Worm (Caenorhabditis elegans): ENCODE results near the gene E04F6.6.
A peak's percentile ranks its signal among the peaks of the same experiment; 100 is the strongest.

Gene E04F6.6

ce11 chrII:7225864-7226522 lies 26.6 kb upstream of the E04F6.6 start, which contains the start of gene clh-3:
TSS of gene clh-3 (minus strand) at chrII:7225914.
- TF ChIP-seq ztf-11 (tag; optimal IDR thresholded peaks at IDR 0.05) (no peak), elt-2 (tag; optimal IDR thresholded peaks at IDR 0.05) (no peak), vab-15 (tag; optimal IDR thresholded peaks at IDR 0.05) (no peak), nhr-12 (tag; optimal IDR thresholded peaks at IDR 0.05) (no peak), nhr-28 (tag; optimal IDR thresholded peaks at IDR 0.05) (no peak), C34B4.2 (tag; optimal IDR thresholded peaks at IDR 0.05) (no peak)

- TF ChIP-seq nhr-47 (tag; optimal IDR thresholded peaks at IDR 0.05) (no peak), jun-1 (tag; optimal IDR thresholded peaks at IDR 0.05) (no peak), mab-9 (GFP tag; IDR thresholded peaks at IDR 0.05) (no peak), ama-1 (optimal IDR thresholded peaks at IDR 0.05) (no peak)
Observed at ce11 chrII:7224074-7224473, 24.7 kb upstream of the E04F6.6 start.

- TF ChIP-seq snu-23 (GFP tag; optimal IDR thresholded peaks at IDR 0.05) (no peak), irx-1 (tag; optimal IDR thresholded peaks at IDR 0.05) (no peak), isw-1 (GFP tag; IDR thresholded peaks at IDR 0.05) (no peak), ceh-8 (GFP tag; optimal IDR thresholded peaks at IDR 0.05) (no peak)
Observed at ce11 chrII:7217047-7217446, 17.7 kb upstream of the E04F6.6 start, which contains the start of gene E04F6.10. TSS of gene E04F6.10 (minus strand) at chrII:7217147.

ce11 chrII:7212059-7212458 lies 12.7 kb upstream of the E04F6.6 start, which contains the start of gene E04F6.9:
TSS of gene E04F6.9 (minus strand) at chrII:7212159.
- no peak for TF ChIP-seq zip-4 (GFP tag; optimal IDR thresholded peaks at IDR 0.05)
- TF ChIP-seq grh-1 (GFP tag; IDR thresholded peaks at IDR 0.05), result no peak
- TF ChIP-seq nhr-76 (tag; optimal IDR thresholded peaks at IDR 0.05), result no peak
- TF ChIP-seq nhr-19 (GFP tag; conservative IDR thresholded peaks at IDR 0.05), result no peak
- no peak for TF ChIP-seq snpc-4 (tag; optimal IDR thresholded peaks at IDR 0.05)
- TF ChIP-seq elt-2 (tag; optimal IDR thresholded peaks at IDR 0.05), result no peak
- no peak for TF ChIP-seq nhr-11 (tag; optimal IDR thresholded peaks at IDR 0.05)

- no peak for TF ChIP-seq elt-3 (tag; optimal IDR thresholded peaks at IDR 0.05)
- TF ChIP-seq lin-14 (GFP tag; optimal IDR thresholded peaks at IDR 0.05), result peak; percentile 45
- no peak for TF ChIP-seq fos-1 (tag; optimal IDR thresholded peaks at IDR 0.05)
- no peak for TF ChIP-seq aly-2 (tag; optimal IDR thresholded peaks at IDR 0.05)
- no peak for TF ChIP-seq lin-13 (GFP tag; optimal IDR thresholded peaks at IDR 0.05)
- TF ChIP-seq nhr-20 (tag; optimal IDR thresholded peaks at IDR 0.05), result no peak
- TF ChIP-seq sox-4 (tag; optimal IDR thresholded peaks at IDR 0.05), result no peak
- TF ChIP-seq lir-3 (tag; optimal IDR thresholded peaks at IDR 0.05; ENCODE audit: poor library complexity), result peak; percentile 45
- peak; percentile 14 for TF ChIP-seq rnt-1 (tag; optimal IDR thresholded peaks at IDR 0.05)
- TF ChIP-seq nhr-71 (tag; optimal IDR thresholded peaks at IDR 0.05), result no peak
- no peak for TF ChIP-seq unc-86 (tag; optimal IDR thresholded peaks at IDR 0.05)
- no peak for TF ChIP-seq nhr-85 (tag)
- no peak for TF ChIP-seq egl-27 (tag; optimal IDR thresholded peaks at IDR 0.05)
Observed at ce11 chrII:7211280-7211679, 11.9 kb upstream of the E04F6.6 start, which contains the start of gene E04F6.8. TSS of gene E04F6.8 (minus strand) at chrII:7211380.

- TF ChIP-seq aha-1 (tag; optimal IDR thresholded peaks at IDR 0.05) (no peak), ceh-90 (tag; optimal IDR thresholded peaks at IDR 0.05) (no peak), blmp-1 (tag; optimal IDR thresholded peaks at IDR 0.05) (no peak), nhr-11 (tag; optimal IDR thresholded peaks at IDR 0.05) (no peak), snpc-4 (tag; optimal IDR thresholded peaks at IDR 0.05) (no peak), unc-98 (GFP tag; IDR thresholded peaks at IDR 0.05) (no peak), lin-39 (tag; optimal IDR thresholded peaks at IDR 0.05) (no peak), lsy-2 (tag; optimal IDR thresholded peaks at IDR 0.05) (no peak), ceh-82 (tag; optimal IDR thresholded peaks at IDR 0.05) (no peak), efl-1 (optimal IDR thresholded peaks at IDR 0.05) (no peak), efl-1 (GFP tag; optimal IDR thresholded peaks at IDR 0.05 in 1 of 2) (no peak)
Observed at ce11 chrII:7210187-7210586, 10.8 kb upstream of the E04F6.6 start, which contains the start of gene E04F6.15. TSS of gene E04F6.15 (minus strand) at chrII:7210287.
